Fruit fly (Drosophila melanogaster): ENCODE results near the gene CG43658.

DNA sequence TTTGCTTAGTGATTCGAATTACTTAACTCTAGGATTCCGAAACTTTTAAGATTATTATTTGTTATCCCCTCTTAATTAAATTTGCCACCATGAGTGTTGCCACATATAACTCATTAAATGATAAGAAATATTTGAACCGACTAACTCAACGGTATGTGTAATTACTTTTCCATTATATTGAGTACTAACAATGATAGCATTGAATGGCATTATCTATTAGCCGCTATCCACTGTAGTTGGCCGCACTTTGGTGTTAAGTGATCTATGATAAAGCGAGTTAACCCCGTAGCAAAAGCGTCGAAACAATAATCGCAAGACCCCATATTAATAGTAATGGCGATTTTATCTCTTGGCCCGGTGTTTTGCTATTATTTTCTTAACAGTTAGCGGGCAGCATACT is 20.0 kb upstream of the CG43658 start:
- TF ChIP-seq Ets98B (GFP tag; IDR thresholded peaks at IDR 0.05) = no peak
- TF ChIP-seq rn (GFP tag; IDR thresholded peaks at IDR 0.05) = no peak
- no peak for TF ChIP-seq CG34367 (tag; optimal IDR thresholded peaks at IDR 0.05)
